Worm (Caenorhabditis elegans): Measurements from ENCODE around the gene Y40H4A.2.

The Y40H4A.2 gene

ce11 chrV:14585351-14585750 is at the start of gene Y40H4A.2:
Gene Y40H4A.2, minus strand, starts transcription at chrV:14585451.
- TF ChIP-seq elt-2 (tag; optimal IDR thresholded peaks at IDR 0.05) (no peak), unc-39 (tag; optimal IDR thresholded peaks at IDR 0.05) (no peak), ceh-16 (tag; optimal IDR thresholded peaks at IDR 0.05) (no peak), fkh-2 (tag; optimal IDR thresholded peaks at IDR 0.05) (no peak), zag-1 (tag; optimal IDR thresholded peaks at IDR 0.05) (no peak), skn-1 (tag; optimal IDR thresholded peaks at IDR 0.05) (no peak), nhr-11 (tag; optimal IDR thresholded peaks at IDR 0.05) (no peak), pha-4 (tag; optimal IDR thresholded peaks at IDR 0.05) (no peak), mml-1 (tag; optimal IDR thresholded peaks at IDR 0.05) (no peak), nfya-1 (tag; optimal IDR thresholded peaks at IDR 0.05; ENCODE audit: insufficient read depth) (no peak), mdl-1 (tag; optimal IDR thresholded peaks at IDR 0.05) (no peak), sea-2 (GFP tag; optimal IDR thresholded peaks at IDR 0.05) (no peak), pqm-1 (tag; optimal IDR thresholded peaks at IDR 0.05) (no peak), egl-27 (tag; optimal IDR thresholded peaks at IDR 0.05) (no peak), nhr-12 (tag; optimal IDR thresholded peaks at IDR 0.05) (no peak), unc-62 (GFP tag; optimal IDR thresholded peaks at IDR 0.05) (no peak)

- no peak for TF ChIP-seq unc-62 (GFP tag; optimal IDR thresholded peaks at IDR 0.05)
- peak; percentile 14 for TF ChIP-seq nhr-23 (tag; optimal IDR thresholded peaks at IDR 0.05)
- no peak for TF ChIP-seq snpc-4 (tag; optimal IDR thresholded peaks at IDR 0.05)
Observed at ce11 chrV:14633319-14633718, 48.1 kb upstream of the Y40H4A.2 start.

- no peak for TF ChIP-seq elt-2 (tag; optimal IDR thresholded peaks at IDR 0.05)
- no peak for TF ChIP-seq ztf-4 (tag; optimal IDR thresholded peaks at IDR 0.05)
- TF ChIP-seq egl-5 (tag; optimal IDR thresholded peaks at IDR 0.05), result no peak
- TF ChIP-seq nhr-25 (tag; optimal IDR thresholded peaks at IDR 0.05), result no peak
Observed at ce11 chrV:14631588-14631987, 46.3 kb upstream of the Y40H4A.2 start, which contains the start of gene F43D2.3. Gene F43D2.3, plus strand, starts transcription at chrV:14631888.

ce11 chrV:14625662-14626061 is 40.4 kb upstream of the Y40H4A.2 start:
- TF ChIP-seq egl-5 (tag; optimal IDR thresholded peaks at IDR 0.05), result peak; percentile 52
- no peak for TF ChIP-seq nhr-76 (tag; optimal IDR thresholded peaks at IDR 0.05)
- no peak for TF ChIP-seq mdl-1 (tag; optimal IDR thresholded peaks at IDR 0.05)
- no peak for TF ChIP-seq R02D3.7 (tag; optimal IDR thresholded peaks at IDR 0.05)
- TF ChIP-seq fkh-10 (GFP tag; optimal IDR thresholded peaks at IDR 0.05), result no peak
- TF ChIP-seq lin-39 (tag; optimal IDR thresholded peaks at IDR 0.05), result no peak
- no peak for TF ChIP-seq nhr-28 (tag; optimal IDR thresholded peaks at IDR 0.05)
- TF ChIP-seq nfya-1 (tag; optimal IDR thresholded peaks at IDR 0.05; ENCODE audit: insufficient read depth), result no peak

- TF ChIP-seq elt-1 (tag; optimal IDR thresholded peaks at IDR 0.05), result no peak
- no peak for TF ChIP-seq fkh-10 (GFP tag; optimal IDR thresholded peaks at IDR 0.05)
- no peak for TF ChIP-seq aly-2 (tag; optimal IDR thresholded peaks at IDR 0.05)
- TF ChIP-seq eor-1 (tag; optimal IDR thresholded peaks at IDR 0.05), result no peak
- TF ChIP-seq nhr-28 (tag; optimal IDR thresholded peaks at IDR 0.05), result no peak
- no peak for TF ChIP-seq nhr-77 (tag; optimal IDR thresholded peaks at IDR 0.05)
- no peak for TF ChIP-seq mml-1 (tag; optimal IDR thresholded peaks at IDR 0.05)
Observed at ce11 chrV:14620835-14621234, 35.6 kb upstream of the Y40H4A.2 start, which contains the start of gene hot-1. Gene hot-1, plus strand, starts transcription at chrV:14621135.

ce11 chrV:14620311-14620710 is 35.1 kb upstream of the Y40H4A.2 start:
- TF ChIP-seq fkh-10 (GFP tag; optimal IDR thresholded peaks at IDR 0.05) (peak; percentile 26), nhr-23 (tag; optimal IDR thresholded peaks at IDR 0.05) (no peak), ceh-82 (tag; optimal IDR thresholded peaks at IDR 0.05) (no peak), mdl-1 (tag; optimal IDR thresholded peaks at IDR 0.05) (no peak)

- TF ChIP-seq aly-2 (tag; optimal IDR thresholded peaks at IDR 0.05) (no peak), lsy-12 (tag; optimal IDR thresholded peaks at IDR 0.05) (no peak), snpc-4 (tag; optimal IDR thresholded peaks at IDR 0.05) (no peak), ceh-28 (tag; optimal IDR thresholded peaks at IDR 0.05) (no peak), ama-1 (optimal IDR thresholded peaks at IDR 0.05) (no peak), fos-1 (tag; optimal IDR thresholded peaks at IDR 0.05) (no peak)
Observed at ce11 chrV:14617711-14618110, 32.5 kb upstream of the Y40H4A.2 start.
